Worm (Caenorhabditis elegans): ENCODE measurements around the gene F10A3.4.

Gene F10A3.4

DNA sequence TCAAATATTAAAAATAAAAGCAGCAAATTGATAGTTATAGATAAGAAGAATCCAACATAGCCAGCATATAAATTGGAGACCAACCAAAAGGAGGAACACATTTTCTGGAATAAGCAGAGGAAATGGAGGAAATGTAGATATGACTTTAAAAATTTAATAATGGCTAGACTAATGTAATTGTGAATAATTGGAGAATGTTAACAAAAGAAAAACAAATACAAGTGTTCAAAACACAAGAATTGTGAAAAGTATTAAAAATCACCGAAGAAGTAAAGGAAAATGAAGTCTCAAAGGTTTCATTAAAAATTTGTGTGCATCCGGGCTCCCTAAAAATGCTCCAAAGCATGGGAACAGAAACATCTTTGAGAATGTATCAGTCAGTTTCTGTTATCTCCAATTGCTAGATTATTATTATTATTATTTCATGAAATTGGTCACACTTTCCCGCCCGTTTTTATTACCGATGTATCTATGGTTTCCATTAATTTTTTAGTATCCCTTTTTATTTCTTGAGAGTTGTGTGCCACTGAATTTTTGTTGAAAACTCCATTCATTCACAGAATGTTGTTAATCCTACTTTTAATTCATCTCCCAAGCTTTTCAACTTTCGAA lies 13.3 kb downstream of the F10A3.4 start, which contains the start of the genes str-109 and F10A3.11:
Gene str-109 (minus strand): TSS at position 101 of the 612 bp plus-strand sequence.
Gene F10A3.11 (plus strand): TSS at position 562 of the 612 bp plus-strand sequence.
- no peak for TF ChIP-seq zfh-2 (GFP tag; conservative IDR thresholded peaks at IDR 0.05)
- no peak for TF ChIP-seq rpc-1 (optimal IDR thresholded peaks at IDR 0.05)
- no peak for TF ChIP-seq rpc-1 (tag; optimal IDR thresholded peaks at IDR 0.05)
- TF ChIP-seq ets-4 (GFP tag; optimal IDR thresholded peaks at IDR 0.05) = no peak
- TF ChIP-seq mcd-1 (GFP tag; IDR thresholded peaks at IDR 0.05) = no peak
- TF ChIP-seq efl-1 (GFP tag; optimal IDR thresholded peaks at IDR 0.05) = no peak
- TF ChIP-seq ceh-100 (GFP tag; IDR thresholded peaks at IDR 0.05) = no peak
- TF ChIP-seq ZK185.1 (tag; optimal IDR thresholded peaks at IDR 0.05; ENCODE audit: poor library complexity, severe bottlenecking) = no peak
- TF ChIP-seq rec-8 (tag; optimal IDR thresholded peaks at IDR 0.05) = no peak
- TF ChIP-seq egrh-3 (GFP tag; IDR thresholded peaks at IDR 0.05) = no peak
- no peak for TF ChIP-seq Y56A3A.18 (GFP tag; IDR thresholded peaks at IDR 0.05)

DNA sequence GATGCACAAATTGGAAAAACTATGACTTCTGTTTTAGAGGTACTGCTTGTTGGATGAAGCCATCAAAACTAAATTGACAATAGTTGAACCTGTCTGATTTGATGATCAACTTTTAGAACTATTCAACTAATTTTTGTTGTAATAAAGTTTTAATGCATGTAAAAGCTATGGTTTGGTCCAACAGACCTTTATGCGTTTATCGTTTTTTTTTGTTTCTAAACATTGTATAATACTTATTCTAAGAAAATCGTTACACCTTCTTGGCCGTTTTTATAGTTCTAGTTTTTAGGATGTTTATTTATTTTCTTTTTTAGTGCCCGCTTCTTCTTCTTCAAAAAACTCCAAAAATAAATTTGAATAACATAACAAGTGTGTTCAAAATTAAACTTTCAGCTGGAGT lies 14.8 kb downstream of the F10A3.4 start, which contains the start of gene F10A3.12:
Gene F10A3.12 (plus strand): TSS at position 301 of the 400 bp plus-strand sequence.
- TF ChIP-seq cebp-1 (GFP tag; IDR thresholded peaks at IDR 0.05) (no peak), cebp-1 (tag; optimal IDR thresholded peaks at IDR 0.05) (no peak), mxl-1 (tag; optimal IDR thresholded peaks at IDR 0.05) (no peak), Y79H2A.3 (GFP tag; conservative IDR thresholded peaks at IDR 0.05) (no peak), bed-2 (GFP tag; IDR thresholded peaks at IDR 0.05) (no peak), mes-4 (tag; optimal IDR thresholded peaks at IDR 0.05) (no peak), xnd-1 (tag; optimal IDR thresholded peaks at IDR 0.05) (no peak), attf-6 (GFP tag; IDR thresholded peaks at IDR 0.05) (no peak)

DNA sequence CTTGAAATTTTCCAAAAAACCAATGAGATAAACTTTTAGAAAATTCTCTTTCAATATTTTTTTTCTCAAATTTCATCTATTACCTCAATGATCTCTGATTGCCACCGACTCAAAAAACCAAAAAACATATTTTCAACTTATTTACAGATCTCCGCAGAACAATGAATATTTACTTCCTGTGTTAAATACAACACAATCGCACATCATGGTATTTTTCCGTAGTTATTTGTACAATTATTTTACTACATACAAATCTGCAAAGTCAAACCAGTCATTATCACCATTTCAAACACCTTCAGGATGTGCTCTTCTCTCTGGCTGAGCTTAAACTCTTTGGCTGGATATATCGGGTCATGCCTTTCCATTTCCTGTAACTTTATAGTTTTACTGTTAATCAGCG lies 17.0 kb downstream of the F10A3.4 start, which contains the start of gene str-108:
Gene str-108 (plus strand): TSS at position 301 of the 400 bp plus-strand sequence.
- TF ChIP-seq lsl-1 (GFP tag; optimal IDR thresholded peaks at IDR 0.05) (no peak), madf-8 (GFP tag; conservative IDR thresholded peaks at IDR 0.05) (no peak), egrh-3 (GFP tag; IDR thresholded peaks at IDR 0.05) (no peak), Y53F4B.3 (GFP tag; IDR thresholded peaks at IDR 0.05) (no peak), F57C9.4 (tag; optimal IDR thresholded peaks at IDR 0.05) (no peak), lir-1 (GFP tag; conservative IDR thresholded peaks at IDR 0.05) (no peak), aptf-3 (GFP tag; IDR thresholded peaks at IDR 0.05) (no peak), bed-2 (GFP tag; IDR thresholded peaks at IDR 0.05) (no peak), chd-7 (tag; optimal IDR thresholded peaks at IDR 0.05) (no peak), zim-3 (tag; optimal IDR thresholded peaks at IDR 0.05) (no peak), akir-1 (GFP tag; optimal IDR thresholded peaks at IDR 0.05) (no peak)

DNA sequence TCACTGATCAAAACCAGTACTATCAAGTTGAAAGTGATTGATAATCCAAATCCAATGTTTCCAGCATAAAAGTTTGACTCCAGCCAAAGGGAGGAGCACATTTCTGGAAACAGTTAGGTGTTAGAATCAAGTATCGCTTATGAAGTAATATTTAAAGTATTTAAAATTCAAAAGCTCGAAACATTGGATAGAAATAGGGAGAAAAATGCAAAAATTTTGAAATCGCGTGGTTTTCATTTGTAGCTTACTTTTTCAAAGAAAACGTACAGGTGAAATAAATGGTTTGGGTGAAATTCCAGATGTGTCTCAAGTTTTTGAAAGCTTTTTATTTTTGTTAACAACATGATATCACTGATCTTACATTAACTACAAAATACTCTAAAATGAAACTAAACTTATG lies 20.1 kb downstream of the F10A3.4 start, which contains the start of gene str-111:
Gene str-111 (minus strand): TSS at position 101 of the 400 bp plus-strand sequence.
- TF ChIP-seq tlf-1 (GFP tag; optimal IDR thresholded peaks at IDR 0.05) = no peak

DNA sequence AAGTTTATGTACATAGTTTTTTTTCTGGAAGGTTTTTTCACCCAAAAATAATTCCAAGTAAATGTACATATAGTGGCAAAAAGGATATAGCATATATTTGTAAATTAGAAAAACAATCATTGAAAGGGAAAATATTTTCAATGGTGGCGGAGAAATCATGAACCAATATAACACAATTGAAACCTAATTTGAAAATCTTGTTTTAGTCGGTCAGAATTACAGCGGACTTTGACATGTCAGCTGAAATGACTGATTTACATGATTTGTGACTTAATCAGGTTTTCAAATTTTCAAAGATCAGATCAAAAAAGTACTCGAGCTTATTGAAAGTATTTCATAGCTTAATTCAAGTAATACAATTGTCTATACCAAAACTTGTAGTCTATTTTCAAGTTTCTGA lies 22.8 kb downstream of the F10A3.4 start, which contains the start of gene K05D4.9:
Gene K05D4.9 (minus strand): TSS at position 101 of the 400 bp plus-strand sequence.
- TF ChIP-seq F22D6.2 (tag; optimal IDR thresholded peaks at IDR 0.05) (no peak), zim-3 (tag; optimal IDR thresholded peaks at IDR 0.05) (no peak), chd-7 (tag; optimal IDR thresholded peaks at IDR 0.05) (no peak), attf-3 (GFP tag; conservative IDR thresholded peaks at IDR 0.05) (no peak), Y67H2A.10 (GFP tag; conservative IDR thresholded peaks at IDR 0.05) (no peak), aptf-2 (GFP tag; conservative IDR thresholded peaks at IDR 0.05) (no peak), snpc-4 (GFP tag; optimal IDR thresholded peaks at IDR 0.05) (no peak), snpc-4 (tag; optimal IDR thresholded peaks at IDR 0.05) (no peak), unc-62 (GFP tag; optimal IDR thresholded peaks at IDR 0.05) (no peak)
